Fruit fly (Drosophila melanogaster) whole organism, embryonic: ENCODE results near the gene CG5969.

Source experiments
- Bdp1 ChIP-seq: fragments of 200-800 bp; sonication (Bioruptor generic); optimal IDR thresholded peaks from 3 replicates; lab custom pipeline; 2016; ENCODE audit warnings: missing biosample characterization, missing genetic modification characterization
- BtbVII ChIP-seq: fragments of 200-800 bp; sonication (Bioruptor generic); optimal IDR thresholded peaks from 3 replicates; lab custom pipeline; 2017; ENCODE audit warnings: missing biosample characterization, mild to moderate bottlenecking, missing genetic modification characterization
- CG10321 ChIP-seq: fragments of 200-800 bp; sonication (Bioruptor generic); IDR thresholded peaks from 2 replicates; pipeline ENCODE4 v1.3.6; 2022; ENCODE audit warnings: missing biosample characterization, missing genetic modification characterization
- CG10366 ChIP-seq: fragments of 200-800 bp; sonication (Bioruptor generic); IDR thresholded peaks from 2 replicates; pipeline ENCODE4 v1.3.6; 2022; ENCODE audit warnings: missing biosample characterization, missing genetic modification characterization
- CG10543 ChIP-seq: fragments of 200-800 bp; sonication (Bioruptor generic); optimal IDR thresholded peaks from 3 replicates; lab custom pipeline; 2017; ENCODE audit warnings: missing biosample characterization, mild to moderate bottlenecking, missing genetic modification characterization, moderate library complexity
- CG10979 ChIP-seq: fragments of 200-800 bp; sonication (Bioruptor generic); optimal IDR thresholded peaks from 2 replicates; lab custom pipeline; 2018; ENCODE audit warnings: missing biosample characterization, mild to moderate bottlenecking, missing genetic modification characterization, moderate library complexity
- CG11093 ChIP-seq: fragments of 200-800 bp; sonication (Bioruptor generic); IDR thresholded peaks from 3 replicates; pipeline ENCODE4 v1.3.6; 2022; ENCODE audit warnings: missing biosample characterization, missing genetic modification characterization
- CG12071 ChIP-seq: fragments of 200-800 bp; sonication (Bioruptor generic); optimal IDR thresholded peaks from 3 replicates; lab custom pipeline; 2018; ENCODE audit warnings: missing biosample characterization, mild to moderate bottlenecking, missing genetic modification characterization
- CG12769 ChIP-seq: fragments of 200-800 bp; sonication (Bioruptor generic); optimal IDR thresholded peaks from 2 replicates; lab custom pipeline; 2019; ENCODE audit warnings: missing biosample characterization, mild to moderate bottlenecking, missing genetic modification characterization, moderate library complexity
- CG14014 ChIP-seq: fragments of 200-800 bp; sonication (Bioruptor generic); IDR thresholded peaks from 2 replicates; pipeline ENCODE4 v1.3.6; 2022; ENCODE audit warnings: missing biosample characterization, missing genetic modification characterization
- CG14710 ChIP-seq: fragments of 200-800 bp; sonication (Bioruptor generic); optimal IDR thresholded peaks from 3 replicates; lab custom pipeline; 2019; ENCODE audit warnings: missing biosample characterization, mild to moderate bottlenecking, missing genetic modification characterization, moderate library complexity
- CG1647 ChIP-seq: fragments of 200-800 bp; sonication (Bioruptor generic); optimal IDR thresholded peaks from 3 replicates; lab custom pipeline; 2016; ENCODE audit warnings: missing biosample characterization, missing genetic modification characterization
- CG34422 ChIP-seq: fragments of 200-800 bp; sonication (Bioruptor generic); IDR thresholded peaks from 3 replicates; pipeline ENCODE4 v1.3.6; 2022; ENCODE audit warnings: missing biosample characterization, missing genetic modification characterization
- CG7357 ChIP-seq: fragments of 200-800 bp; sonication (Bioruptor generic); IDR thresholded peaks from 3 replicates; pipeline ENCODE4 v1.3.6; 2022; ENCODE audit warnings: missing biosample characterization, missing genetic modification characterization
- CG9727 ChIP-seq: fragments of 200-800 bp; sonication (Bioruptor generic); optimal IDR thresholded peaks from 3 replicates; lab custom pipeline; 2017; ENCODE audit warnings: missing biosample characterization, mild to moderate bottlenecking, missing genetic modification characterization
- CG9817 ChIP-seq: fragments of 200-800 bp; sonication (Bioruptor generic); optimal IDR thresholded peaks from 2 replicates; lab custom pipeline; 2018; ENCODE audit warnings: missing biosample characterization, mild to moderate bottlenecking, missing genetic modification characterization, moderate library complexity
- CG9876 ChIP-seq: fragments of 200-800 bp; sonication (Bioruptor generic); optimal IDR thresholded peaks from 2 replicates; lab custom pipeline; 2016; ENCODE audit warnings: missing biosample characterization, missing genetic modification characterization
- Dll ChIP-seq: fragments of 200-800 bp; sonication (Bioruptor generic); IDR thresholded peaks from 4 replicates; pipeline ENCODE4 v1.3.6; 2022; ENCODE audit warnings: missing biosample characterization, missing genetic modification characterization; ENCODE audit not compliant: partially characterized antibody
- HmgZ ChIP-seq: fragments of 200-800 bp; sonication (Bioruptor generic); optimal IDR thresholded peaks from 2 replicates; lab custom pipeline; 2018; ENCODE audit warnings: missing biosample characterization, mild to moderate bottlenecking, missing genetic modification characterization
- MBD-R2 ChIP-seq: fragments of 200-800 bp; sonication (Bioruptor generic); IDR thresholded peaks from 2 replicates; pipeline ENCODE4 v1.3.6; 2022; ENCODE audit warnings: missing biosample characterization, missing genetic modification characterization
- Med ChIP-seq: fragments of 200-800 bp; sonication (Bioruptor generic); peaks from one replicate; lab custom pipeline; 2016; ENCODE audit warnings: missing biosample characterization, missing genetic modification characterization, mild to moderate bottlenecking, inconsistent platforms, moderate library complexity
- Side ChIP-seq: fragments of 200-800 bp; sonication (Bioruptor generic); optimal IDR thresholded peaks from 2 replicates; lab custom pipeline; 2016; ENCODE audit warnings: missing biosample characterization, missing genetic modification characterization
- Sox102F ChIP-seq: fragments of 200-800 bp; sonication (Bioruptor generic); optimal IDR thresholded peaks from 2 replicates; lab custom pipeline; 2018; ENCODE audit warnings: missing biosample characterization, mild to moderate bottlenecking, missing genetic modification characterization, moderate library complexity
- Stat92E ChIP-seq, 3 experiments: fragments of >200 bp in 2 of 3; fragments of 200-800 bp in 1 of 3; sonication (Bioruptor generic) in 1 of 3; optimal IDR thresholded peaks; 2 replicates each; lab custom pipeline; 2017 to 2019; ENCODE audit warnings: missing biosample characterization in 3 of 3, missing genetic modification characterization in 3 of 3, mild to moderate bottlenecking in 1 of 3, moderate library complexity in 1 of 3
- aop ChIP-seq: fragments of 200-800 bp; sonication (Bioruptor generic); IDR thresholded peaks from 2 replicates; pipeline ENCODE4 v1.3.6; 2022; ENCODE audit warnings: missing biosample characterization, missing genetic modification characterization
- bcd ChIP-seq: fragments of 200-800 bp; sonication (Bioruptor generic); optimal IDR thresholded peaks from 2 replicates; lab custom pipeline; 2017; ENCODE audit warnings: missing biosample characterization, mild to moderate bottlenecking, missing genetic modification characterization
- cato ChIP-seq: fragments of 200-800 bp; sonication (Bioruptor generic); optimal IDR thresholded peaks from 2 replicates; lab custom pipeline; 2016; ENCODE audit warnings: missing biosample characterization, missing genetic modification characterization, borderline replicate concordance
- ci ChIP-seq: fragments of 200-800 bp; sonication (Bioruptor generic); IDR thresholded peaks from 3 replicates; pipeline ENCODE4 v1.3.6; 2022; ENCODE audit warnings: missing biosample characterization, missing genetic modification characterization
- corto ChIP-seq: fragments of 200-800 bp; sonication (Bioruptor generic); optimal IDR thresholded peaks from 2 replicates; lab custom pipeline; 2016; ENCODE audit warnings: missing biosample characterization, mild to moderate bottlenecking, missing genetic modification characterization, moderate library complexity
- dmrt11E ChIP-seq: fragments of 200-800 bp; sonication (Bioruptor generic); optimal IDR thresholded peaks from 3 replicates; lab custom pipeline; 2018; ENCODE audit warnings: missing biosample characterization, mild to moderate bottlenecking, missing genetic modification characterization, moderate library complexity
- dpn ChIP-seq, 2 experiments: fragments of 200-800 bp; sonication (Bioruptor generic); optimal IDR thresholded peaks; 3 replicates each; lab custom pipeline; 2016; ENCODE audit warnings: missing biosample characterization in 2 of 2, missing genetic modification characterization in 2 of 2
- fd64A ChIP-seq: fragments of 200-800 bp; sonication (Bioruptor generic); optimal IDR thresholded peaks from 3 replicates; lab custom pipeline; 2018; ENCODE audit warnings: missing biosample characterization, mild to moderate bottlenecking, missing genetic modification characterization
- fu2 ChIP-seq: fragments of 200-800 bp; sonication (Bioruptor generic); optimal IDR thresholded peaks from 2 replicates; lab custom pipeline; 2016; ENCODE audit warnings: missing biosample characterization, missing genetic modification characterization
- gem ChIP-seq: fragments of 200-800 bp; sonication (Bioruptor generic); optimal IDR thresholded peaks from 2 replicates; lab custom pipeline; 2019; ENCODE audit warnings: missing biosample characterization, mild to moderate bottlenecking, missing genetic modification characterization, moderate library complexity
- ham ChIP-seq: fragments of 200-800 bp; sonication (Bioruptor generic); IDR thresholded peaks from 2 replicates; pipeline ENCODE4 v1.3.6; 2022; ENCODE audit warnings: missing biosample characterization, missing genetic modification characterization
- jumu ChIP-seq: fragments of 200-800 bp; sonication (Bioruptor generic); optimal IDR thresholded peaks from 3 replicates; lab custom pipeline; 2016; ENCODE audit warnings: missing biosample characterization, missing genetic modification characterization
- maf-S ChIP-seq: fragments of 200-800 bp; sonication (Bioruptor generic); optimal IDR thresholded peaks from 2 replicates; lab custom pipeline; 2016; ENCODE audit warnings: missing biosample characterization, missing genetic modification characterization
- nmo ChIP-seq: fragments of 200-800 bp; sonication (Bioruptor generic); optimal IDR thresholded peaks from 2 replicates; lab custom pipeline; 2018; ENCODE audit warnings: missing biosample characterization, mild to moderate bottlenecking, missing genetic modification characterization, moderate library complexity
- onecut ChIP-seq: fragments of 200-800 bp; sonication (Bioruptor generic); IDR thresholded peaks from 2 replicates; pipeline ENCODE4 v1.3.6; 2022; ENCODE audit warnings: missing biosample characterization, missing genetic modification characterization
- pzg ChIP-seq: fragments of 200-800 bp; sonication (Bioruptor generic); optimal IDR thresholded peaks from 3 replicates; lab custom pipeline; 2018; ENCODE audit warnings: missing biosample characterization, mild to moderate bottlenecking, missing genetic modification characterization, moderate library complexity
- ranshi ChIP-seq: fragments of 200-800 bp; sonication (Bioruptor generic); IDR thresholded peaks from 2 replicates; pipeline ENCODE4 v1.3.6; 2022; ENCODE audit warnings: missing biosample characterization, missing genetic modification characterization
- sc ChIP-seq, 3 experiments: fragments of >200 bp in 2 of 3; fragments of 200-800 bp in 1 of 3; sonication (Bioruptor generic) in 1 of 3; optimal IDR thresholded peaks; 2 replicates in 2 of 3; 3 replicates in 1 of 3; lab custom pipeline; 2017; ENCODE audit warnings: mild to moderate bottlenecking in 1 of 3, missing biosample characterization in 1 of 3, missing genetic modification characterization in 1 of 3, missing genetic modification reagents in 1 of 3
- seq ChIP-seq: fragments of 200-800 bp; sonication (Bioruptor generic); IDR thresholded peaks from 2 replicates; pipeline ENCODE4 v1.3.6; 2022; ENCODE audit warnings: missing biosample characterization, missing genetic modification characterization
- sna ChIP-seq: fragments of 200-800 bp; sonication (Bioruptor generic); IDR thresholded peaks from 2 replicates; pipeline ENCODE4 v1.3.6; 2022; ENCODE audit warnings: missing biosample characterization, missing genetic modification characterization; ENCODE audit not compliant: partially characterized antibody
- stwl ChIP-seq: fragments of 200-800 bp; sonication (Bioruptor generic); optimal IDR thresholded peaks from 3 replicates; lab custom pipeline; 2018; ENCODE audit warnings: missing biosample characterization, mild to moderate bottlenecking, missing genetic modification characterization, moderate library complexity
- tup ChIP-seq: fragments of 200-800 bp; sonication (Bioruptor generic); optimal IDR thresholded peaks from 2 replicates; lab custom pipeline; 2016; ENCODE audit warnings: missing biosample characterization, mild to moderate bottlenecking, missing genetic modification characterization, moderate library complexity
- vvl ChIP-seq: fragments of 200-800 bp; sonication (Bioruptor generic); IDR thresholded peaks from 2 replicates; pipeline ENCODE4 v1.3.6; 2022; ENCODE audit warnings: missing biosample characterization, missing genetic modification characterization
- wdn ChIP-seq: fragments of 200-800 bp; sonication (Bioruptor generic); IDR thresholded peaks from 2 replicates; pipeline ENCODE4 v1.3.6; 2022; ENCODE audit warnings: missing biosample characterization, missing genetic modification characterization

Gene CG5969

dm6 chr3L:20471499-20472313, 1.9 kb upstream of the CG5969 start (continued):
- TF ChIP-seq fu2 (GFP tag; lab: Kevin White, UChicago): peak; percentile 12
- peak; percentile 86 for TF ChIP-seq CG12769
- TF ChIP-seq corto (GFP tag; lab: Kevin White, UChicago): no peak
- TF ChIP-seq Side (GFP tag; lab: Kevin White, UChicago): peak; percentile 61
- TF ChIP-seq HmgZ (tag; lab: Kevin White, UChicago): peak; percentile 14
- TF ChIP-seq CG9876 (GFP tag; lab: Kevin White, UChicago): peak; percentile 11
- no peak for TF ChIP-seq CG11093 (GFP tag; lab: Robert Waterston, UW)
- TF ChIP-seq pzg (GFP tag; lab: Kevin White, UChicago): no peak
- TF ChIP-seq dmrt11E (tag; lab: Kevin White, UChicago): peak; percentile 70
- TF ChIP-seq CG10366 (GFP tag; lab: Robert Waterston, UW): no peak
- TF ChIP-seq CG9817 (tag; lab: Kevin White, UChicago): peak; percentile 32
- no peak for TF ChIP-seq MBD-R2
- peak; percentile 41 for TF ChIP-seq bcd
- TF ChIP-seq Stat92E (GFP tag; optimal IDR thresholded peaks at IDR 0.05; lab: Kevin White, UChicago): no peak
- no peak for TF ChIP-seq seq
- TF ChIP-seq CG10321 (GFP tag; lab: Robert Waterston, UW): 0 out of 2 replicates have a peak, but pooled peaks have one; percentile 14
- peak; percentile 86 for TF ChIP-seq ci (GFP tag; lab: Robert Waterston, UW)
- TF ChIP-seq CG34422 (GFP tag; lab: Robert Waterston, UW): peak; percentile 40; the same call in 1 of the 3 replicates
- TF ChIP-seq CG7357 (GFP tag; lab: Robert Waterston, UW): no peak
- peak; percentile 96 for TF ChIP-seq Med (GFP tag; lab: Kevin White, UChicago)
- TF ChIP-seq tup: peak; percentile 49
- TF ChIP-seq sc (optimal IDR thresholded peaks at IDR 0.05; lab: Kevin White, UChicago): no peak
- TF ChIP-seq sc (GFP tag; optimal IDR thresholded peaks at IDR 0.05; lab: Kevin White, UChicago): peak; percentile 78
- TF ChIP-seq CG1647 (GFP tag; lab: Kevin White, UChicago): peak; percentile 11
- TF ChIP-seq gem (tag; lab: Kevin White, UChicago): peak; percentile 44
- TF ChIP-seq onecut (GFP tag; lab: Robert Waterston, UW): peak; percentile 68
- TF ChIP-seq CG10979 (tag; lab: Kevin White, UChicago): peak; percentile 12
- TF ChIP-seq BtbVII (GFP tag; lab: Kevin White, UChicago): no peak
- no peak for TF ChIP-seq Dll
- TF ChIP-seq fd64A: peak; percentile 75
- peak; percentile 20; the same call in 1 of the 2 replicates for TF ChIP-seq CG14014
- TF ChIP-seq CG9727 (GFP tag; lab: Kevin White, UChicago): peak; percentile 62
- no peak for TF ChIP-seq stwl (tag; lab: Kevin White, UChicago)
- TF ChIP-seq CG12071: peak; percentile 87
- peak; percentile 42 for TF ChIP-seq maf-S
- no peak for TF ChIP-seq wdn (GFP tag; lab: Robert Waterston, UW)
- peak; percentile 32 for TF ChIP-seq cato (GFP tag; lab: Kevin White, UChicago)
- TF ChIP-seq dpn (GFP tag; optimal IDR thresholded peaks at IDR 0.05; lab: Kevin White, UChicago): peak; percentile 25 to 59
- peak; percentile 38 for TF ChIP-seq jumu (GFP tag; lab: Kevin White, UChicago)
- peak; percentile 57 for TF ChIP-seq Sox102F (GFP tag; lab: Kevin White, UChicago)
- peak; percentile 43 for TF ChIP-seq CG10543 (GFP tag; lab: Kevin White, UChicago)
- no peak for TF ChIP-seq sna (GFP tag; lab: Robert Waterston, UW)
- TF ChIP-seq aop (GFP tag; lab: Robert Waterston, UW): no peak
- peak; percentile 16 for TF ChIP-seq CG14710 (tag; lab: Kevin White, UChicago)
- peak; percentile 46; the same call in 1 of the 2 replicates for TF ChIP-seq vvl (GFP tag; lab: Robert Waterston, UW)
- no peak for TF ChIP-seq ham (GFP tag; lab: Robert Waterston, UW)
- TF ChIP-seq ranshi: no peak
- peak; percentile 47 for TF ChIP-seq Bdp1
- peak; percentile 38 for TF ChIP-seq nmo
